Fruit fly (Drosophila melanogaster) whole organism, embryonic: Measurements from ENCODE around the gene Rab8.
A peak's percentile ranks its signal among the peaks of the same experiment; 100 is the strongest.

Experiments used
- BEAF-32 ChIP-seq: fragments of 200-800 bp; sonication (Bioruptor generic); optimal IDR thresholded peaks from 3 replicates; lab custom pipeline; 2017; ENCODE audit warnings: missing biosample characterization, missing genetic modification characterization, mild to moderate bottlenecking, moderate library complexity, missing genetic modification reagents
- CG10209 ChIP-seq: fragments of 200-800 bp; sonication (Bioruptor generic); optimal IDR thresholded peaks from 3 replicates; lab custom pipeline; 2017; ENCODE audit warnings: missing biosample characterization, mild to moderate bottlenecking, missing genetic modification characterization, missing genetic modification reagents
- CG10543 ChIP-seq: fragments of 200-800 bp; sonication (Bioruptor generic); optimal IDR thresholded peaks from 3 replicates; lab custom pipeline; 2017; ENCODE audit warnings: missing biosample characterization, mild to moderate bottlenecking, missing genetic modification characterization, moderate library complexity
- CG10654 ChIP-seq: fragments of 200-800 bp; sonication (Bioruptor generic); optimal IDR thresholded peaks from 2 replicates; lab custom pipeline; 2016; ENCODE audit warnings: missing biosample characterization, missing genetic modification characterization
- CG11247 ChIP-seq: fragments of 200-800 bp; sonication (Bioruptor generic); IDR thresholded peaks from 2 replicates; pipeline ENCODE4 v1.3.6; 2022; ENCODE audit warnings: missing biosample characterization, missing genetic modification characterization
- CG12219 ChIP-seq: fragments of 200-800 bp; sonication (Bioruptor generic); optimal IDR thresholded peaks from 3 replicates; lab custom pipeline; 2018; ENCODE audit warnings: missing biosample characterization, mild to moderate bottlenecking, missing genetic modification characterization
- CG12659 ChIP-seq: fragments of 200-800 bp; sonication (Bioruptor generic); optimal IDR thresholded peaks from 3 replicates; lab custom pipeline; 2017; ENCODE audit warnings: mild to moderate bottlenecking, missing biosample characterization, missing genetic modification reagents, missing genetic modification characterization
- CG13775 ChIP-seq: fragments of 200-800 bp; sonication (Bioruptor generic); optimal IDR thresholded peaks from 3 replicates; lab custom pipeline; 2017; ENCODE audit warnings: missing biosample characterization, mild to moderate bottlenecking, missing genetic modification characterization
- CG14667 ChIP-seq: fragments of 200-800 bp; sonication (Bioruptor generic); IDR thresholded peaks from 2 replicates; pipeline ENCODE4 v1.3.6; 2022; ENCODE audit warnings: missing biosample characterization, missing genetic modification characterization
- CG14860 ChIP-seq: fragments of 200-800 bp; sonication (Bioruptor generic); IDR thresholded peaks from 3 replicates; pipeline ENCODE4 v1.3.6; 2022; ENCODE audit warnings: missing biosample characterization, missing genetic modification characterization; ENCODE audit not compliant: partially characterized antibody
- CG15514 ChIP-seq: fragments of 200-800 bp; sonication (Bioruptor generic); optimal IDR thresholded peaks from 3 replicates; lab custom pipeline; 2017; ENCODE audit warnings: missing biosample characterization, missing genetic modification characterization, mild to moderate bottlenecking, moderate library complexity, missing genetic modification reagents
- CG1647 ChIP-seq: fragments of 200-800 bp; sonication (Bioruptor generic); optimal IDR thresholded peaks from 3 replicates; lab custom pipeline; 2016; ENCODE audit warnings: missing biosample characterization, missing genetic modification characterization
- CG17361 ChIP-seq: fragments of 200-800 bp; sonication (Bioruptor generic); IDR thresholded peaks from 3 replicates; pipeline ENCODE4 v1.3.6; 2022; ENCODE audit warnings: missing biosample characterization, missing genetic modification characterization
- CG17385 ChIP-seq: fragments of 200-800 bp; sonication (Bioruptor generic); optimal IDR thresholded peaks from 3 replicates; lab custom pipeline; 2018; ENCODE audit warnings: missing biosample characterization, mild to moderate bottlenecking, missing genetic modification characterization
- CG2889 ChIP-seq: fragments of 200-800 bp; sonication (Bioruptor generic); IDR thresholded peaks from 3 replicates; pipeline ENCODE4 v1.3.6; 2022; ENCODE audit warnings: missing biosample characterization, missing genetic modification characterization
- CG4282 ChIP-seq: fragments of 200-800 bp; sonication (Bioruptor generic); optimal IDR thresholded peaks from 2 replicates; lab custom pipeline; 2016; ENCODE audit warnings: missing biosample characterization, missing genetic modification characterization
- CG5953 ChIP-seq: fragments of 200-800 bp; sonication (Bioruptor generic); IDR thresholded peaks from 2 replicates; pipeline ENCODE4 v1.3.6; 2022; ENCODE audit warnings: missing biosample characterization, missing genetic modification characterization
- CG6854 ChIP-seq: fragments of 200-800 bp; sonication (Bioruptor generic); optimal IDR thresholded peaks from 3 replicates; lab custom pipeline; 2017; ENCODE audit warnings: missing biosample characterization, mild to moderate bottlenecking, missing genetic modification characterization
- CG7372 ChIP-seq: fragments of 200-800 bp; sonication (Bioruptor generic); IDR thresholded peaks from 2 replicates; pipeline ENCODE4 v1.3.6; 2022; ENCODE audit warnings: missing biosample characterization, missing genetic modification characterization
- CG9876 ChIP-seq: fragments of 200-800 bp; sonication (Bioruptor generic); optimal IDR thresholded peaks from 2 replicates; lab custom pipeline; 2016; ENCODE audit warnings: missing biosample characterization, missing genetic modification characterization
- CG9932 ChIP-seq: fragments of 200-800 bp; sonication (Bioruptor generic); IDR thresholded peaks from 2 replicates; pipeline ENCODE4 v1.3.6; 2022; ENCODE audit warnings: missing biosample characterization, missing genetic modification characterization
- CrebB ChIP-seq: fragments of 200-800 bp; sonication (Bioruptor generic); optimal IDR thresholded peaks from 3 replicates; lab custom pipeline; 2018; ENCODE audit warnings: missing biosample characterization, mild to moderate bottlenecking, missing genetic modification characterization
- Ets65A ChIP-seq: fragments of 200-800 bp; sonication (Bioruptor generic); peaks from one replicate; lab custom pipeline; 2016; ENCODE audit warnings: missing biosample characterization, missing genetic modification characterization
- Fer1 ChIP-seq: fragments of 200-800 bp; sonication (Bioruptor generic); optimal IDR thresholded peaks from 2 replicates; lab custom pipeline; 2017; ENCODE audit warnings: missing biosample characterization, mild to moderate bottlenecking, missing genetic modification characterization
- Gsc ChIP-seq: fragments of 200-800 bp; sonication (Bioruptor generic); IDR thresholded peaks from 2 replicates; pipeline ENCODE4 v1.3.6; 2022; ENCODE audit warnings: missing biosample characterization, missing genetic modification characterization
- H15 ChIP-seq: fragments of 200-800 bp; sonication (Bioruptor generic); IDR thresholded peaks from 3 replicates; pipeline ENCODE4 v1.3.6; 2022; ENCODE audit warnings: missing biosample characterization, missing genetic modification characterization
- Hey ChIP-seq: fragments of 200-800 bp; sonication (Bioruptor generic); optimal IDR thresholded peaks from 3 replicates; lab custom pipeline; 2018; ENCODE audit warnings: missing biosample characterization, mild to moderate bottlenecking, missing genetic modification characterization
- Oli ChIP-seq: fragments of 200-800 bp; sonication (Bioruptor generic); optimal IDR thresholded peaks from 2 replicates; lab custom pipeline; 2018; ENCODE audit warnings: missing biosample characterization, mild to moderate bottlenecking, missing genetic modification characterization, moderate library complexity
- Optix ChIP-seq: fragments of 200-800 bp; sonication (Bioruptor generic); IDR thresholded peaks from 3 replicates; pipeline ENCODE4 v1.3.6; 2022; ENCODE audit warnings: missing biosample characterization, missing genetic modification characterization
- Sry-β ChIP-seq: fragments of 200-800 bp; sonication (Bioruptor generic); optimal IDR thresholded peaks from 2 replicates; lab custom pipeline; 2018; ENCODE audit warnings: missing biosample characterization, mild to moderate bottlenecking, missing genetic modification characterization, moderate library complexity
- Xrp1 ChIP-seq: fragments of 200-800 bp; sonication (Bioruptor generic); IDR thresholded peaks from 2 replicates; pipeline ENCODE4 v1.3.6; 2022; ENCODE audit warnings: missing biosample characterization, missing genetic modification characterization
- abd-A ChIP-seq: fragments of 200-800 bp; sonication (Bioruptor generic); optimal IDR thresholded peaks from 3 replicates; lab custom pipeline; 2019; ENCODE audit warnings: missing biosample characterization, mild to moderate bottlenecking, missing genetic modification characterization, moderate library complexity
- al ChIP-seq: fragments of 200-800 bp; sonication (Bioruptor generic); IDR thresholded peaks from 2 replicates; pipeline ENCODE4 v1.3.6; 2022; ENCODE audit warnings: missing biosample characterization, missing genetic modification characterization
- bab2 ChIP-seq: fragments of 200-800 bp; sonication (Bioruptor generic); optimal IDR thresholded peaks from 2 replicates; lab custom pipeline; 2016; ENCODE audit warnings: missing biosample characterization, missing genetic modification characterization
- chif ChIP-seq, 2 experiments: fragments of 200-800 bp; sonication (Bioruptor generic); optimal IDR thresholded peaks; 3 replicates each; lab custom pipeline; 2016; ENCODE audit warnings: missing biosample characterization in 2 of 2, missing genetic modification characterization in 2 of 2
- chm ChIP-seq: fragments of 200-800 bp; sonication (Bioruptor generic); IDR thresholded peaks from 2 replicates; pipeline ENCODE4 v1.3.6; 2022; ENCODE audit warnings: missing biosample characterization, missing genetic modification characterization
- croc ChIP-seq: fragments of 200-800 bp; sonication (Bioruptor generic); conservative IDR thresholded peaks from 3 replicates; pipeline ENCODE4 v1.3.6; 2022; ENCODE audit warnings: missing biosample characterization, missing genetic modification characterization
- crol ChIP-seq: fragments of 200-800 bp; sonication (Bioruptor generic); IDR thresholded peaks from 2 replicates; pipeline ENCODE4 v1.3.6; 2022; ENCODE audit warnings: missing biosample characterization, missing genetic modification characterization
- danr ChIP-seq: fragments of 200-800 bp; sonication (Bioruptor generic); IDR thresholded peaks from 2 replicates; pipeline ENCODE4 v1.3.6; 2022; ENCODE audit warnings: missing biosample characterization, missing genetic modification characterization
- disco-r ChIP-seq: fragments of 200-800 bp; sonication (Bioruptor generic); optimal IDR thresholded peaks from 2 replicates; lab custom pipeline; 2016; ENCODE audit warnings: missing biosample characterization, missing genetic modification characterization
- gcm2 ChIP-seq: fragments of 200-800 bp; sonication (Bioruptor generic); optimal IDR thresholded peaks from 2 replicates; lab custom pipeline; 2016; ENCODE audit warnings: missing biosample characterization, missing genetic modification characterization
- insv ChIP-seq, 2 experiments: fragments of 200-800 bp; sonication (Bioruptor generic); optimal IDR thresholded peaks; 3 replicates each; lab custom pipeline; 2016 to 2018; ENCODE audit warnings: missing biosample characterization in 2 of 2, missing genetic modification characterization in 2 of 2
- lmd ChIP-seq: fragments of 200-800 bp; sonication (Bioruptor generic); IDR thresholded peaks from 2 replicates; pipeline ENCODE4 v1.3.6; 2022; ENCODE audit warnings: missing biosample characterization, missing genetic modification characterization
- nerfin-1 ChIP-seq: fragments of 200-800 bp; sonication (Bioruptor generic); optimal IDR thresholded peaks from 3 replicates; lab custom pipeline; 2019; ENCODE audit warnings: missing biosample characterization, mild to moderate bottlenecking, missing genetic modification characterization, moderate library complexity
- repo ChIP-seq: fragments of 200-800 bp; sonication (Bioruptor generic); optimal IDR thresholded peaks from 2 replicates; lab custom pipeline; 2016; ENCODE audit warnings: missing biosample characterization, missing genetic modification characterization
- sens ChIP-seq: fragments of 200-800 bp; sonication (Bioruptor generic); peaks from one replicate; lab custom pipeline; 2016; ENCODE audit warnings: missing biosample characterization, missing genetic modification characterization
- sens-2 ChIP-seq: fragments of 200-800 bp; sonication (Bioruptor generic); IDR thresholded peaks from 2 replicates; pipeline ENCODE4 v1.3.6; 2022; ENCODE audit warnings: missing biosample characterization, missing genetic modification characterization
- tio ChIP-seq: fragments of 200-800 bp; sonication (Bioruptor generic); optimal IDR thresholded peaks from 2 replicates; lab custom pipeline; 2017; ENCODE audit warnings: missing biosample characterization, missing genetic modification characterization, inconsistent platforms
- twi ChIP-seq: fragments of 200-800 bp; optimal IDR thresholded peaks from 2 replicates; lab custom pipeline; 2019; ENCODE audit warnings: missing biosample characterization, mild to moderate bottlenecking, missing genetic modification characterization, moderate library complexity
- vnd ChIP-seq: fragments of 200-800 bp; sonication (Bioruptor generic); IDR thresholded peaks from 3 replicates; pipeline ENCODE4 v1.3.6; 2022; ENCODE audit warnings: missing biosample characterization, missing genetic modification characterization; ENCODE audit not compliant: partially characterized antibody
- wor ChIP-seq: fragments of 200-800 bp; sonication (Bioruptor generic); IDR thresholded peaks from 2 replicates; pipeline ENCODE4 v1.3.6; 2022; ENCODE audit warnings: missing biosample characterization, missing genetic modification characterization

The Rab8 gene

dm6 chr3L:19898547-19899282 is 27.8 kb upstream of the Rab8 start (continued):
- TF ChIP-seq Xrp1 (GFP tag; lab: Robert Waterston, UW) (no peak), CG2889 (no peak), CG4282 (no peak), Hey (tag; lab: Kevin White, UChicago) (no peak), danr (GFP tag; lab: Robert Waterston, UW) (no peak), Sry-β (GFP tag; lab: Kevin White, UChicago) (no peak), disco-r (GFP tag; lab: Kevin White, UChicago) (no peak), H15 (GFP tag; lab: Robert Waterston, UW) (no peak), al (GFP tag; lab: Robert Waterston, UW) (no peak), CG1647 (GFP tag; lab: Kevin White, UChicago) (no peak), CG17361 (GFP tag; lab: Robert Waterston, UW) (0 out of 3 replicates have a peak, but pooled peaks have one; percentile 29), vnd (GFP tag; lab: Robert Waterston, UW) (no peak), CG12219 (no peak), CG13775 (GFP tag; lab: Kevin White, UChicago) (peak; percentile 52), CG11247 (GFP tag; lab: Robert Waterston, UW) (no peak), BEAF-32 (GFP tag; lab: Kevin White, UChicago) (no peak), Ets65A (GFP tag; lab: Kevin White, UChicago) (no peak), bab2 (GFP tag; lab: Kevin White, UChicago) (no peak), lmd (GFP tag; lab: Robert Waterston, UW) (no peak), CG14667 (no peak), CG15514 (GFP tag; lab: Kevin White, UChicago) (no peak), gcm2 (GFP tag; lab: Kevin White, UChicago) (no peak), tio (GFP tag; lab: Kevin White, UChicago) (peak; percentile 71), CG6854 (no peak), CG17385 (GFP tag; lab: Kevin White, UChicago) (no peak), CG5953 (GFP tag; lab: Robert Waterston, UW) (no peak), chif (GFP tag; optimal IDR thresholded peaks at IDR 0.05; lab: Kevin White, UChicago) (peak in 1 of 2 experiments; percentile 19), crol (GFP tag; lab: Robert Waterston, UW) (peak; percentile 96), CrebB (tag; lab: Kevin White, UChicago) (no peak), CG14860 (no peak), twi (tag; lab: Kevin White, UChicago) (no peak), sens-2 (no peak), Optix (GFP tag; lab: Robert Waterston, UW) (no peak), abd-A (tag; lab: Kevin White, UChicago) (no peak), CG9932 (GFP tag; lab: Robert Waterston, UW) (no peak), croc (peak; percentile 21; the same call in 1 of the 3 replicates), CG7372 (no peak), repo (GFP tag; lab: Kevin White, UChicago) (no peak), Gsc (GFP tag; lab: Robert Waterston, UW) (no peak), CG10543 (GFP tag; lab: Kevin White, UChicago) (no peak), CG10209 (GFP tag; lab: Kevin White, UChicago) (peak; percentile 45), nerfin-1 (tag; lab: Kevin White, UChicago) (no peak), sens (GFP tag; lab: Kevin White, UChicago) (peak; percentile 90), insv (GFP tag; optimal IDR thresholded peaks at IDR 0.05; lab: Kevin White, UChicago) (no peak), chm (GFP tag; lab: Robert Waterston, UW) (no peak), Fer1 (no peak), CG9876 (no peak), CG10654 (GFP tag; lab: Kevin White, UChicago) (no peak), wor (no peak), CG12659 (GFP tag; lab: Kevin White, UChicago) (no peak), Oli (tag; lab: Kevin White, UChicago) (peak; percentile 47)
